Worm (Caenorhabditis elegans) whole organism, young adult: ENCODE measurements around the gene srw-139.

Source experiments
- C06A6.2 ChIP-seq: fragments of 200-800 bp; sonication (Bioruptor generic); conservative IDR thresholded peaks from 2 replicates; pipeline ENCODE4 v1.3.6; 2022; ENCODE audit warnings: missing genetic modification characterization, missing compliant biosample characterization
- F33H1.4 ChIP-seq: fragments of 200-800 bp; sonication (Bioruptor generic); IDR thresholded peaks from 2 replicates; pipeline ENCODE4 v1.3.6; 2022; ENCODE audit warnings: missing genetic modification reagents, missing genetic modification characterization, missing compliant biosample characterization
- Y53G8AR.9 ChIP-seq: fragments of 200-800 bp; sonication (Bioruptor generic); conservative IDR thresholded peaks from 2 replicates; pipeline ENCODE4 v1.3.6; 2022; ENCODE audit warnings: missing genetic modification reagents, missing genetic modification characterization, missing compliant biosample characterization
- Y95B8A.8 ChIP-seq: fragments of 200-800 bp; sonication (Bioruptor generic); IDR thresholded peaks from 2 replicates; pipeline ENCODE4 v1.3.6; 2022; ENCODE audit warnings: missing genetic modification reagents, missing genetic modification characterization, missing compliant biosample characterization
- ZK185.1 ChIP-seq: sonication (generic microtip); optimal IDR thresholded peaks from 2 replicates; lab custom pipeline; 2016; ENCODE audit warnings: mild to moderate bottlenecking, missing genetic modification characterization, missing compliant biosample characterization; ENCODE audit not compliant: poor library complexity, severe bottlenecking
- akir-1 ChIP-seq: fragments of 200-800 bp; sonication (Bioruptor generic); optimal IDR thresholded peaks from 2 replicates; lab custom pipeline; 2018; ENCODE audit warnings: mild to moderate bottlenecking, missing genetic modification characterization, moderate library complexity, missing compliant biosample characterization
- attf-6 ChIP-seq: fragments of 200-800 bp; sonication (Bioruptor generic); IDR thresholded peaks from 2 replicates; pipeline ENCODE4 v1.3.6; 2022; ENCODE audit warnings: missing genetic modification reagents, missing genetic modification characterization, missing compliant biosample characterization
- ceh-58 ChIP-seq: fragments of 200-800 bp; sonication (Bioruptor generic); IDR thresholded peaks from 2 replicates; pipeline ENCODE4 v1.3.6; 2022; ENCODE audit warnings: missing genetic modification characterization, missing compliant biosample characterization
- ceh-91 ChIP-seq: fragments of 200-800 bp; sonication (Bioruptor generic); IDR thresholded peaks from 2 replicates; pipeline ENCODE4 v1.3.6; 2022; ENCODE audit warnings: missing genetic modification reagents, missing genetic modification characterization, missing compliant biosample characterization
- efl-1 ChIP-seq: fragments of 150-350 bp; optimal IDR thresholded peaks from 2 replicates; lab custom pipeline; 2014; ENCODE audit warnings: missing biosample characterization, missing genetic modification reagents, missing genetic modification characterization
- egl-44 ChIP-seq: fragments of 200-800 bp; sonication (Bioruptor generic); IDR thresholded peaks from 2 replicates; pipeline ENCODE4 v1.3.6; 2022; ENCODE audit warnings: missing genetic modification reagents, missing genetic modification characterization, missing compliant biosample characterization
- ekl-4 ChIP-seq: fragments of 200-800 bp; sonication (Bioruptor generic); IDR thresholded peaks from 2 replicates; pipeline ENCODE4 v1.3.6; 2022; ENCODE audit warnings: missing genetic modification reagents, missing genetic modification characterization, missing compliant biosample characterization
- fkh-3 ChIP-seq: sonication (generic microtip); optimal IDR thresholded peaks from 2 replicates; lab custom pipeline; 2016; ENCODE audit warnings: mild to moderate bottlenecking, missing genetic modification characterization, missing compliant biosample characterization
- gei-17 ChIP-seq: fragments of 200-800 bp; sonication (Bioruptor generic); optimal IDR thresholded peaks from 2 replicates; lab custom pipeline; 2018; ENCODE audit warnings: mild to moderate bottlenecking, missing genetic modification characterization, missing compliant biosample characterization
- lin-54 ChIP-seq: fragments of 200-800 bp; sonication (Bioruptor generic); optimal IDR thresholded peaks from 2 replicates; lab custom pipeline; 2018; ENCODE audit warnings: mild to moderate bottlenecking, missing genetic modification characterization, missing compliant biosample characterization
- lir-1 ChIP-seq: fragments of 200-800 bp; sonication (Bioruptor generic); conservative IDR thresholded peaks from 2 replicates; pipeline ENCODE4 v1.3.6; 2022; ENCODE audit warnings: missing genetic modification reagents, missing genetic modification characterization, missing compliant biosample characterization
- lsl-1 ChIP-seq: fragments of 200-800 bp; sonication (Bioruptor generic); optimal IDR thresholded peaks from 2 replicates; lab custom pipeline; 2018; ENCODE audit warnings: mild to moderate bottlenecking, missing genetic modification characterization, moderate library complexity, missing compliant biosample characterization
- madf-8 ChIP-seq: fragments of 200-800 bp; sonication (Bioruptor generic); conservative IDR thresholded peaks from 2 replicates; pipeline ENCODE4 v1.3.6; 2022; ENCODE audit warnings: missing genetic modification reagents, missing genetic modification characterization, missing compliant biosample characterization
- mes-4 ChIP-seq: sonication (generic microtip); optimal IDR thresholded peaks from 2 replicates; lab custom pipeline; 2016; ENCODE audit warnings: missing genotype, missing genetic modification characterization, missing compliant biosample characterization
- nfyb-1 ChIP-seq: fragments of 200-800 bp; sonication (Bioruptor generic); IDR thresholded peaks from 2 replicates; pipeline ENCODE4 v1.3.6; 2022; ENCODE audit warnings: missing genetic modification reagents, missing genetic modification characterization, missing compliant biosample characterization
- nhr-179 ChIP-seq: sonication (generic microtip); optimal IDR thresholded peaks from 2 replicates; lab custom pipeline; 2016; ENCODE audit warnings: mild to moderate bottlenecking, missing genetic modification characterization, missing compliant biosample characterization
- pbrm-1 ChIP-seq: fragments of 200-800 bp; sonication (Bioruptor generic); IDR thresholded peaks from 2 replicates; pipeline ENCODE4 v1.3.6; 2022; ENCODE audit warnings: missing genetic modification reagents, missing genetic modification characterization, missing compliant biosample characterization
- rec-8 ChIP-seq, 2 experiments: sonication (generic microtip); optimal IDR thresholded peaks; 2 replicates each; lab custom pipeline; 2016; ENCODE audit warnings: mild to moderate bottlenecking in 2 of 2, missing genetic modification characterization in 2 of 2, missing genetic modification reagents in 2 of 2, missing genotype in 2 of 2, missing biosample characterization in 1 of 2, missing compliant biosample characterization in 1 of 2, moderate library complexity in 1 of 2
- repo-1 ChIP-seq: sonication (generic microtip); optimal IDR thresholded peaks from 2 replicates; lab custom pipeline; 2017; ENCODE audit warnings: mild to moderate bottlenecking, missing genetic modification characterization, missing compliant biosample characterization
- rpc-1 ChIP-seq, 2 experiments: fragments of 150-350 bp in 1 of 2; sonication (generic microtip) in 1 of 2; optimal IDR thresholded peaks; 2 replicates each; lab custom pipeline; 2014 to 2018; ENCODE audit warnings: missing biosample characterization in 1 of 2, missing genetic modification characterization in 1 of 2, missing genetic modification reagents in 1 of 2, missing genotype in 1 of 2
- snpc-1.1 ChIP-seq: sonication (generic microtip); optimal IDR thresholded peaks from 2 replicates; lab custom pipeline; 2017; ENCODE audit warnings: missing genetic modification characterization, mild to moderate bottlenecking, missing compliant biosample characterization, antibody characterized with exemption, moderate library complexity, missing genotype, missing genetic modification reagents; ENCODE audit not compliant: insufficient read depth
- snpc-1.3 ChIP-seq: sonication (generic microtip); optimal IDR thresholded peaks from 2 replicates; lab custom pipeline; 2017; ENCODE audit warnings: missing genetic modification characterization, mild to moderate bottlenecking, missing compliant biosample characterization, antibody characterized with exemption, moderate library complexity, missing genotype, missing genetic modification reagents; ENCODE audit not compliant: insufficient read depth
- snpc-3.4 ChIP-seq: sonication (generic microtip); optimal IDR thresholded peaks from 2 replicates; lab custom pipeline; 2017; ENCODE audit warnings: missing genetic modification characterization, mild to moderate bottlenecking, missing compliant biosample characterization, antibody characterized with exemption, moderate library complexity, missing genotype, missing genetic modification reagents
- somi-1 ChIP-seq: fragments of 200-800 bp; sonication (Bioruptor generic); optimal IDR thresholded peaks from 2 replicates; lab custom pipeline; 2018; ENCODE audit warnings: mild to moderate bottlenecking, missing genetic modification characterization, missing compliant biosample characterization
- tbp1 ChIP-seq: fragments of 200-800 bp; sonication (Bioruptor generic); optimal IDR thresholded peaks from 2 replicates; lab custom pipeline; 2018; ENCODE audit warnings: mild to moderate bottlenecking, missing genetic modification characterization, missing compliant biosample characterization
- zfh-2 ChIP-seq: fragments of 200-800 bp; sonication (Bioruptor generic); conservative IDR thresholded peaks from 2 replicates; pipeline ENCODE4 v1.3.6; 2022; ENCODE audit warnings: missing genetic modification reagents, missing genetic modification characterization, missing compliant biosample characterization
- ztf-25 ChIP-seq: fragments of 200-800 bp; sonication (Bioruptor generic); IDR thresholded peaks from 2 replicates; pipeline ENCODE4 v1.3.6; 2022; ENCODE audit warnings: missing genetic modification reagents, missing genetic modification characterization, missing compliant biosample characterization
- ztf-3 ChIP-seq: fragments of 200-800 bp; sonication (Bioruptor generic); optimal IDR thresholded peaks from 2 replicates; lab custom pipeline; 2018; ENCODE audit warnings: mild to moderate bottlenecking, missing genetic modification characterization, missing compliant biosample characterization

Gene srw-139

DNA sequence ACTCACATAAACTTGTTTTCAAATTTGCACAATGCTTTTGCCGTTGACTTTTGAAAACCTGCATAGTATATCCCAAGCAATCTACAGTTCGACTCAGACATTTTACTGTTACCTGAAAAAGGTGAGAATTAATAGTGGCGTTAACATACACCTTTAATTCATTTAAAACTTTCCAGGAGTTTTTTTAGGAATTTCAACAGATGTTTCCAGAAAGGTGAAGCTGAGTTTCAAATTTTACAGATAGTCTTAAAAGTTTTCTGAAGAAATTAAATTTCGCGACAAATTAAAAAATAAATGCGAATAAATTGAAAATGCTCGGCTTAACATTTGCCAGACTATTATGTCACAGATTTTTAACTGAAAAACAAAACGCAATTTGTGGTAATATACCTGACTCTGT, 14.5 kb upstream of the srw-139 start, which contains the start of gene srw-119:
TSS of gene srw-119 (minus strand) at position 101 of the 400 bp plus-strand sequence.
- TF ChIP-seq tbp1 (GFP tag; lab: Kevin White, UChicago) = no peak
- no peak for TF ChIP-seq attf-6 (GFP tag; lab: Robert Waterston, UW)
- TF ChIP-seq snpc-1.1 (tag; lab: Kevin White, UChicago) = no peak
- no peak for TF ChIP-seq fkh-3 (tag; lab: Kevin White, UChicago)
- TF ChIP-seq akir-1 (GFP tag; lab: Kevin White, UChicago) = no peak
- TF ChIP-seq lir-1 = no peak
- TF ChIP-seq ZK185.1 (tag; lab: Kevin White, UChicago) = no peak
- no peak for TF ChIP-seq C06A6.2 (GFP tag; lab: Robert Waterston, UW)
- no peak for TF ChIP-seq ekl-4 (GFP tag; lab: Robert Waterston, UW)
- TF ChIP-seq snpc-1.3 = no peak
- TF ChIP-seq zfh-2 (GFP tag; lab: Robert Waterston, UW) = no peak
- TF ChIP-seq egl-44 = no peak
- TF ChIP-seq efl-1 = no peak
- TF ChIP-seq Y95B8A.8 (GFP tag; lab: Robert Waterston, UW) = no peak

DNA sequence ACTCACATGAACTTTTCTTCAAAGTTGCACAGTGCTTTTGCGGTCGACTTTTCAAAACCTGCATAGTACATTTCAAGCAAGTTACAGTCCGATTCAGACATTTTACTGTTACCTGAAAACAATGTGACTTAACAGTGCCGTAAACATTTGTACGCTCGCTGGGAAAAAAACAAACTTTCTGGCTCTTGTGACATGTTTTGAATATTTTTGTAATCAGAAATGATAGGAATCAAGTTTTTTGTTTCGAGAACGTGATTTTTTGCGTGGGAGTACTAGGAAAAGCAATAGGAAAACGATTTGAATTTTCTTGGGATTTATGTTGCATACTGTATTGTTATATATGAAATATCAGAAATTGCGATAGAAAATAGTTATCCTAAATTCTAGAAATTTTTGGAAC, 10.9 kb upstream of the srw-139 start, which contains the start of gene srw-120:
TSS of gene srw-120 (minus strand) at position 101 of the 400 bp plus-strand sequence.
- TF ChIP-seq gei-17 (no peak), ZK185.1 (tag; lab: Kevin White, UChicago) (no peak), repo-1 (no peak), lsl-1 (GFP tag; lab: Kevin White, UChicago) (no peak), zfh-2 (GFP tag; lab: Robert Waterston, UW) (no peak), rpc-1 (optimal IDR thresholded peaks at IDR 0.05; lab: Kevin White, UChicago) (no peak), rpc-1 (tag; optimal IDR thresholded peaks at IDR 0.05; lab: Kevin White, UChicago) (no peak), F33H1.4 (no peak), somi-1 (no peak), nfyb-1 (GFP tag; lab: Robert Waterston, UW) (no peak), ceh-91 (GFP tag; lab: Robert Waterston, UW) (no peak)

DNA sequence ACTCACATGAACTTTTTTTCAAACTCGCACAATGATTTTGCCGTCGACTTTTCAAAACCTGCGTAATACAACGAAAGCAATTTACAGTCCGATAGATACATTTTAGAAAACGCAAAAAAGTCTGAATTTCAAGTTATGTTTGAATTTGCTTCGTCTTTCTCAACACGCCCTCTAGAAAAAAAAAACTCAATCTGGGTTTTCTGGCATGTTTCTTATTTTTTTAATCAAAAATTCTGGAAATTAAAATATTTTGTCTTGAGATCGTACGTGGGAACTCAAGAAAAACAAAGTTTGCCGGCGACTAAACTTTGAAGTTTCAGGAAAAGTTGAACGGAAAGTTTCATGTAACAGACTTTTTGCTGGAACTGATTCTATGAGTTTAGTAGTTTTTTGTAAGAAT, 8.6 kb upstream of the srw-139 start, which contains the start of gene srw-115:
TSS of gene srw-115 (minus strand) at position 101 of the 400 bp plus-strand sequence.
- TF ChIP-seq rec-8 (tag; optimal IDR thresholded peaks at IDR 0.05; lab: Kevin White, UChicago) (no peak), madf-8 (GFP tag; lab: Robert Waterston, UW) (no peak), Y53G8AR.9 (GFP tag; lab: Robert Waterston, UW) (no peak), snpc-3.4 (tag; lab: Kevin White, UChicago) (no peak)

DNA sequence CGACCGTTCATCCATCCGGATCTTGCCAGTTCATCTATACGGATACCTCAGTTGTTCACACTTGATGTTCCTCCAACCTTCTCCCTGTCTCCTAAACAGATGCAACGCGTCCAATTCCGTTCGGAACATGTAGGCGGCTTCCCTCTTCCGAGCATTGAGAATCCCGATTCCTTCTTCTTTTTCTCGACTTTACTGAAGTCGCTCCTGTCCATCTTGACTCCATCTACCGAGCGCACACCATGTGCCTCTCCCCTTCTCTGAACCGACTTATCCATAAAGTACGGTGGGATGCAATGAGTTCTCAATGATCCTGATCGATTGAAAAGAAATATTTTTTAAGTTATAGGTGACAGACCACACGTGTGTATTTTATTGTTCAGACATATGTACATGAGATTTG, 6.9 kb upstream of the srw-139 start:
- no peak for TF ChIP-seq ceh-58 (GFP tag; lab: Robert Waterston, UW)
- no peak for TF ChIP-seq lin-54
- TF ChIP-seq pbrm-1 (GFP tag; lab: Robert Waterston, UW) = no peak
- no peak for TF ChIP-seq nhr-179 (tag; lab: Kevin White, UChicago)
- TF ChIP-seq Y53G8AR.9 (GFP tag; lab: Robert Waterston, UW) = no peak
- TF ChIP-seq mes-4 = no peak
- no peak for TF ChIP-seq ztf-25 (GFP tag; lab: Robert Waterston, UW)
- TF ChIP-seq snpc-1.3 = no peak
- no peak for TF ChIP-seq ztf-3
- TF ChIP-seq tbp1 (GFP tag; lab: Kevin White, UChicago) = no peak
